Fruit fly (Drosophila melanogaster): ENCODE results near the gene ttk.

Gene ttk

DNA sequence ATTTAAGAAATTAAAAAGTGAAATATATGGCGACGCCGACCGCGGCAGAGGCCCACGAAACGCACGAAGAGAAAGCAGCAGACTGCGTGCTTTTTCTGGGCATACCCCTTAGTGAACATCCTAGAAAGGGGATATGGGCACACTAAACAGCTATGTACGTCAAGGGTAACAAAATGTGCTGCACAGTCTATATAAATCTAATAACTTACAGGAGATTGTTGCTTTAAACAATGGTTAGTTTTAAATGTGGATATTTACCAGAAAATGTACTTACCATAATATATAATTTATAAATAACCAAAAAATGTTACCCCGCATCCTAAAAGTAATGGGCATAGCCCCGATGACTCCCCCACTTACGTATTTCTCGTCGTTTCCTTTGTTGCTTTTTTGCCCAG lies 4.5 kb downstream of the ttk start:
- TF ChIP-seq Pif1A (GFP tag; optimal IDR thresholded peaks at IDR 0.05) (no peak), CG9948 (tag; optimal IDR thresholded peaks at IDR 0.05) (peak; percentile 23), Pif1B (GFP tag; optimal IDR thresholded peaks at IDR 0.05) (peak; percentile 37), CG4496 (GFP tag; IDR thresholded peaks at IDR 0.05) (no peak; the same call in 2 of the 3 replicates), CG15710 (tag; optimal IDR thresholded peaks at IDR 0.05) (peak; percentile 17), CG34367 (tag; optimal IDR thresholded peaks at IDR 0.05) (no peak), D1 (tag; optimal IDR thresholded peaks at IDR 0.05) (no peak), CG8159 (tag; optimal IDR thresholded peaks at IDR 0.05) (no peak), CG17806 (tag; optimal IDR thresholded peaks at IDR 0.05) (peak; percentile 39), CG10348 (GFP tag; IDR thresholded peaks at IDR 0.05) (no peak), CG14655 (GFP tag; optimal IDR thresholded peaks at IDR 0.05) (peak; percentile 38), rn (GFP tag; IDR thresholded peaks at IDR 0.05) (no peak), EcR (GFP tag; optimal IDR thresholded peaks at IDR 0.05) (no peak), Snoo (tag; optimal IDR thresholded peaks at IDR 0.05) (peak; percentile 17), fd96Ca (GFP tag; IDR thresholded peaks at IDR 0.05) (peak; percentile 32; the same call in 1 of the 3 replicates), CG8301 (tag; optimal IDR thresholded peaks at IDR 0.05) (peak; percentile 14)

DNA sequence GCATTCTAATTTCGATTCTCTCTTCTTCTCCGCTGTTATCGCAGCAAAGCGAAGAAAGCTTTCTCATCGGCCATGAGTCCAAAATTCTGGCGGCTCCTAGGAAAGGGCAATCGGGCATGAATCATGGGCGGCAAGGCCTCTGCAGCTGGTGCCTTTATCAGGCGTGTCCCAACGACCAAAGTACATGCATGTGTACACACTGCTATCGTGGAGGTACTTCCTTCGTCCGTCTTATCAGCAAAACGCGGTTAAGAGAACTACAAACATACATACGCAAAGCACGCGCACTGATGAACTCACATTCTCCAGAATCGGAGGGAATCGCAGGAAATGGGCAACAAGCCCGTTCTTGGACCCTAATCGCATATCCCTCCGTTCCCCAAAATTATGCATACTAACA lies 5.3 kb downstream of the ttk start:
- no peak for TF ChIP-seq D1 (tag; optimal IDR thresholded peaks at IDR 0.05)
- TF ChIP-seq CG10348 (GFP tag; IDR thresholded peaks at IDR 0.05): no peak
- peak; percentile 31; the same call in 1 of the 3 replicates for TF ChIP-seq CG4496 (GFP tag; IDR thresholded peaks at IDR 0.05)
- peak; percentile 52 for TF ChIP-seq gl (tag; optimal IDR thresholded peaks at IDR 0.05)
- TF ChIP-seq rn (GFP tag; IDR thresholded peaks at IDR 0.05): no peak

DNA sequence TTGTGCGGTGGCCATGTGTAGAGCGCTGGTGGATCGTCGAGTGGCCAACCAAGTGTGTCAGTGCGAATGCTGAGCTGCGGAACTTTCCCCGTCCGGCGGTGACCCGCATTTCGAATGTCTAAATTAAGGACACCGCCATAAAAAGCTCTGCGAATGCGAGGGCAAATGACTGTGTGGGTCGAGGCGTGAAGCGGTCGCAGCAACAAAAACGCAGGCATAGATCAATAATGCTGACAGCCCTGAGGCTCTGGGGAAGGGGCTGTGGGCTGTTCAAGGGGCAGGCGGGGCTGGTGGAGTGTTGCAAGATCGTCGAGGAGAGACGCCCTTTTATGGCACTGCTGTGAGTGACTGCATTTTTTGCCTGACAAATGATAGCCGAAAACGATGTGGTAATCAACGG lies 5.8 kb downstream of the ttk start:
- TF ChIP-seq CG32121 (GFP tag; IDR thresholded peaks at IDR 0.05) (peak; percentile 23; the same call in 1 of the 2 replicates), CG8301 (tag; optimal IDR thresholded peaks at IDR 0.05) (no peak), CG4496 (GFP tag; IDR thresholded peaks at IDR 0.05) (no peak)

DNA sequence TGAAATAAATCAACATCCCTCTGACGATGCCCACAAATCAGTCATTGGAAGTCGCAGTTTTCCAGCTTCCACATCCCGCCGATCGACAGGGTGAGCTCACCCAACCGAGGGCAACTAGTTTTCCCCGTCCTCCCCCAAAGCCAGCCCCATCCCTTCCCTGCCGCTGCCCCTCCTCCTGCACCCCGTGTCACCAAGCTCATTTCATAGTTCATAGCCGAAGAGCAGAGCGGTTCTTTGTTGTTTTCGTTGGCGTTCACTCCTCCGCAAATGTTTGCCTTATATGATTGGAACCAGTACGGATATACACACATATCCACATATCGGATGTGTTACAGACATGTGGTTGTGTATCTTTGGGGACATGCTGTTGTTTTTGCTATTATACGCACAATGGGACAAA lies 6.4 kb downstream of the ttk start:
- TF ChIP-seq fd96Ca (GFP tag; IDR thresholded peaks at IDR 0.05) (peak; percentile 20; the same call in 1 of the 3 replicates), CG14655 (GFP tag; optimal IDR thresholded peaks at IDR 0.05) (no peak), CG32121 (GFP tag; IDR thresholded peaks at IDR 0.05) (no peak), CG9948 (tag; optimal IDR thresholded peaks at IDR 0.05) (no peak), Pif1A (GFP tag; optimal IDR thresholded peaks at IDR 0.05) (no peak), D1 (tag; optimal IDR thresholded peaks at IDR 0.05) (no peak), gl (tag; optimal IDR thresholded peaks at IDR 0.05) (no peak), EcR (GFP tag; optimal IDR thresholded peaks at IDR 0.05) (peak; percentile 38), CG12605 (GFP tag; IDR thresholded peaks at IDR 0.05) (no peak), CG15710 (tag; optimal IDR thresholded peaks at IDR 0.05) (no peak), CG8301 (tag; optimal IDR thresholded peaks at IDR 0.05) (no peak), CG13204 (GFP tag; optimal IDR thresholded peaks at IDR 0.05) (peak; percentile 36)

DNA sequence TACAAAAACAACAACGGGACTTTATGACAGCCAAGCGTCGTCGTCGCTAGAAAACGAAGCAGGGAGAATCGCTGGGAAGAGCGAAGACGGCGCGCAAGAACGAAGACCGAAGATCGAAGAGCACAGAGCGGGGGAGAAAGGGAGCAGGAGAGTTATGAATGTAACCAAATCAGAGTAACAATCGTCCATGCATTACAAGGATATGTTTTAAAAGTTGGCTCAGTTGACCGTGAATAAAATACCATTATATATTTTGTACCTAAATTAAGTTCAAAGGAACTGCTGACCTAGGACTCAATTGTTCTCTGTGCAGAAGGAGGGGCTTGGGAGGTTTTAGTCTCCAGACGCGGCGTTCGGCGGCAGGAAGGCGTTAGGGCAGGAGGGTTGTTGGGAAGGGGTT lies 7.8 kb downstream of the ttk start:
- TF ChIP-seq Snoo (tag; optimal IDR thresholded peaks at IDR 0.05) (no peak), Pif1A (GFP tag; optimal IDR thresholded peaks at IDR 0.05) (no peak), CG32121 (GFP tag; IDR thresholded peaks at IDR 0.05) (no peak), CG8301 (tag; optimal IDR thresholded peaks at IDR 0.05) (peak; percentile 54), CG9948 (tag; optimal IDR thresholded peaks at IDR 0.05) (peak; percentile 13), gl (tag; optimal IDR thresholded peaks at IDR 0.05) (no peak), CG14655 (GFP tag; optimal IDR thresholded peaks at IDR 0.05) (peak; percentile 41), fd96Ca (GFP tag; IDR thresholded peaks at IDR 0.05) (0 out of 3 replicates have a peak, but pooled peaks have one; percentile 13), Ets98B (GFP tag; IDR thresholded peaks at IDR 0.05) (no peak)

DNA sequence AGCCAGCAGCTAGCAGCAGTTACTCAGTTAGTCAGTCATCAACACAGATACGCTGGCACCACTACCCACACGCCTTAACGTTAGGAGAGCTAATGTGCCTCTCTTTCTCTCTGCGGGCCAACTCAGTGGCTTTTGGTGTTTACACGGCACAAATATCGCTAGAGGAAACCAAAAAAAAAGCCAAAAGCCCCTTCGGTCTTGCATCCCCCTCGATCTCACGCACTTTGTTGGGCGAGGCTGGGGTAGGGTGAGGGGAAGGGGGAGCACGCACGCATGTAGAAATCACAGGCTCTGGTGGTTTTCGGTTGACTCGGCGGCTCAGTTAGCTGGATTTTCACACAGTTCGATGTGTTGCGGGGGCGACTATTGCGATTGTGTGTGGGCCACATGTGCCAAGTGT lies 8.3 kb downstream of the ttk start:
- TF ChIP-seq Ets98B (GFP tag; IDR thresholded peaks at IDR 0.05): no peak
- TF ChIP-seq CG12605 (GFP tag; IDR thresholded peaks at IDR 0.05): no peak
- no peak for TF ChIP-seq CG14655 (GFP tag; optimal IDR thresholded peaks at IDR 0.05)
- no peak for TF ChIP-seq gl (tag; optimal IDR thresholded peaks at IDR 0.05)
- no peak for TF ChIP-seq Snoo (tag; optimal IDR thresholded peaks at IDR 0.05)
- TF ChIP-seq CG9948 (tag; optimal IDR thresholded peaks at IDR 0.05): no peak
- TF ChIP-seq CG32121 (GFP tag; IDR thresholded peaks at IDR 0.05): no peak
- no peak for TF ChIP-seq CG17806 (tag; optimal IDR thresholded peaks at IDR 0.05)
- TF ChIP-seq Pif1A (GFP tag; optimal IDR thresholded peaks at IDR 0.05): no peak
- no peak for TF ChIP-seq CG34367 (tag; optimal IDR thresholded peaks at IDR 0.05)
- TF ChIP-seq CG4496 (GFP tag; IDR thresholded peaks at IDR 0.05): no peak
- no peak; the same call in 2 of the 3 replicates for TF ChIP-seq fd96Ca (GFP tag; IDR thresholded peaks at IDR 0.05)
- no peak for TF ChIP-seq CG13204 (GFP tag; optimal IDR thresholded peaks at IDR 0.05)
- no peak for TF ChIP-seq D1 (tag; optimal IDR thresholded peaks at IDR 0.05)
- TF ChIP-seq CG8301 (tag; optimal IDR thresholded peaks at IDR 0.05): no peak

DNA sequence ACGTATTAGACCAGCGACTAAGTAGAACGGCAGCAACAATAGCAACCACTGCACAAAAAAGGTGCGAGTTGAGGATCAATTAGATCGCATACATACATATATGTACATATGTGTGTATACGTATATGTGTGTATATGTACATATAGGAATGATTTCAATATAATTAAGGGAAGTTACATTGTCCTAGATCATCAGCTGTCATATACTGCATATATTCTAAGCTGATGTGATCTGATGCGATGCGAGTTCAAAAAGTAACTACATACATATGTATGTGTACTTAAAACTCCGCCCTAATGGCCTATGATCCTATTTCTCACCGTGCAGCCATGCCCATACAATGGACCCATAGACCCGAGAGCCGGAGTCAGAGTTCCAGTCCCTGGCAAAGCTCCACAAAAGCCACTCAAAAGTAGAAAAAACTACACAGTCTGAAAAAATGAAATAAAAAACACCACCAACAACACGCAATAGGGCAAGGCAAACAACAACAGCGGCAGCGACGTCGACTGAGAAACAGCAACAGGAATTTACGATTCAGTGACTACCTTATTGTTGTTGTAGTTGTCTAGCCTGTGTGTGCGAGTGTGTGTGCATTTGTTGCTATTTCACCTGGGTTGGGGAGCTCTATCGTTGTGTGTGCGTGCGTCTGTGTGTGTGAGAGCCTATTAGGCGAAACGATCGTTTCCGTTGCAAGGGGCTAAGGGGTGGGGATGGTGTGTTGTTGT lies 9.7 kb downstream of the ttk start:
- peak; percentile 53 for TF ChIP-seq EcR (GFP tag; optimal IDR thresholded peaks at IDR 0.05)
- no peak for TF ChIP-seq CG12605 (GFP tag; IDR thresholded peaks at IDR 0.05)
- no peak for TF ChIP-seq Snoo (tag; optimal IDR thresholded peaks at IDR 0.05)
- TF ChIP-seq CG14655 (GFP tag; optimal IDR thresholded peaks at IDR 0.05): peak; percentile 85
- no peak for TF ChIP-seq CG13204 (GFP tag; optimal IDR thresholded peaks at IDR 0.05)
- TF ChIP-seq CG10348 (GFP tag; IDR thresholded peaks at IDR 0.05): no peak
- TF ChIP-seq Pif1A (GFP tag; optimal IDR thresholded peaks at IDR 0.05): peak; percentile 46
- TF ChIP-seq fd96Ca (GFP tag; IDR thresholded peaks at IDR 0.05): peak; percentile 71
- TF ChIP-seq CG32121 (GFP tag; IDR thresholded peaks at IDR 0.05): peak; percentile 60; the same call in 1 of the 2 replicates
- peak; percentile 61 for TF ChIP-seq Pif1B (GFP tag; optimal IDR thresholded peaks at IDR 0.05)
- no peak for TF ChIP-seq rn (GFP tag; IDR thresholded peaks at IDR 0.05)
- TF ChIP-seq Ets98B (GFP tag; IDR thresholded peaks at IDR 0.05): no peak; the same call in 1 of the 2 replicates
- peak; percentile 33 for TF ChIP-seq CG17806 (tag; optimal IDR thresholded peaks at IDR 0.05)
- no peak for TF ChIP-seq gl (tag; optimal IDR thresholded peaks at IDR 0.05)
- no peak for TF ChIP-seq D1 (tag; optimal IDR thresholded peaks at IDR 0.05)
- no peak for TF ChIP-seq CG8159 (tag; optimal IDR thresholded peaks at IDR 0.05)
- TF ChIP-seq CG9948 (tag; optimal IDR thresholded peaks at IDR 0.05): peak; percentile 41
- TF ChIP-seq CG8301 (tag; optimal IDR thresholded peaks at IDR 0.05): peak; percentile 71
- TF ChIP-seq CG34367 (tag; optimal IDR thresholded peaks at IDR 0.05): peak; percentile 31
- peak; percentile 20 for TF ChIP-seq CG15710 (tag; optimal IDR thresholded peaks at IDR 0.05)
- 0 out of 3 replicates have a peak, but pooled peaks have one; percentile 7 for TF ChIP-seq CG4496 (GFP tag; IDR thresholded peaks at IDR 0.05)
